Fruit fly (Drosophila melanogaster): ENCODE results near the gene ebd1.

Gene ebd1

DNA sequence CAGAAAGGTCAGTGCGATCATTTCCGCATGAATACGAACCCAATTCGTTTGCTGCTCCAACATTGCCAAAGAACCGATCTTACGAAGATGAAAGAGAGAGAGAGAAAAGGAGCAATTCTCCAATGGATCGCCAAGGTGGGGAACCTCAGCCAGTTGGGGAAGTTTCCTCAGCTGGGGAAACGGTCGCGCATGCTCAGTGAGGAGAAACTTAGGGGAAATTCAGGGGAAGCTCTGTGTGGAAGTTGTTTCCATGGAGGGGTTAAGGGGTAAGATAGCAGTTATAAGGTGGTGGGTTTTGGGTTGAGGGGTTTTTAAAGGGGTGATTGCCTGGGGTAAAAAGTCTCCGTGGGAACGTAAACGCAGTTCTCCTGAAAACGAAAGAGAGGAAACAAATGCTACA is 12.0 kb downstream of the ebd1 start:
- TF ChIP-seq CG17801 (GFP tag; optimal IDR thresholded peaks at IDR 0.05; ENCODE audit: partially characterized antibody): no peak

DNA sequence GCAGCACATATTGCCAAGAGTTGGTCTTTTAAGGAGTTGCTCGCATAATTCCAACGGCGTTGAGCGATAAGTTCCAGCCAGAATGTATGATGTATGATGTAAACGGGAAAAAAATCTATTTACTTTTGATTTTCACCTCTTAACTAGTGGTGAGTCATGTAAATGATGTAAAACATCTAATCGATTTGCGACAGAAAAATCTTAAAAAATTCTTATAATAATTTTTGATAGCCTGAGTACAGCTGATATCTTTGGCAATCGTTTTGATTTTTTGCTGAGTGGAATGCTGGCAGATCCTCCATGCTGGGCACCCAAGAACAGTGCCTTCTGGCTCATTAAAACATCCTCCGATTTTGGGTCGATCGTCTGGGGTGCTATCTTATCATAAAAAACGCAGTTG is 18.8 kb downstream of the ebd1 start:
- TF ChIP-seq CG17801 (GFP tag; optimal IDR thresholded peaks at IDR 0.05; ENCODE audit: partially characterized antibody): no peak

DNA sequence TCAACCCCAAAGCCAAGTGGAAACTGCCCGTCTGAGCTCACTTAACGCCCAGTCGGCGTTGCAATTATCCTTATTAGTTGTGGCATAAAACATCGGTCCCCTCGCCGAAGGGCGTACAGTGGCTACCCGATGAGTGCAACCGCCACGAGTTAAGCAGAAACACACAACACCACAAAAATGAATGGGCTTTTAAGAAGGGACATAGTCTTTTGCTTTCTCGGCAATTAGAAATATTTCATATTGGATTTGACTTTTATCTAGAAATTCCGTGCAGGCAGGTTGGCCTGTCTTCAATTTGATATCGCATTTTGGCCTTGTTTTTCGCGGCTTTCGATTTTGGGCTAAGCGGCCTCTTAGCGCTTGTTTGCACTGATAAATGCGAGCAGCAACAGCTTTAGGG is 21.5 kb downstream of the ebd1 start:
- TF ChIP-seq CG17801 (GFP tag; optimal IDR thresholded peaks at IDR 0.05; ENCODE audit: partially characterized antibody): no peak

DNA sequence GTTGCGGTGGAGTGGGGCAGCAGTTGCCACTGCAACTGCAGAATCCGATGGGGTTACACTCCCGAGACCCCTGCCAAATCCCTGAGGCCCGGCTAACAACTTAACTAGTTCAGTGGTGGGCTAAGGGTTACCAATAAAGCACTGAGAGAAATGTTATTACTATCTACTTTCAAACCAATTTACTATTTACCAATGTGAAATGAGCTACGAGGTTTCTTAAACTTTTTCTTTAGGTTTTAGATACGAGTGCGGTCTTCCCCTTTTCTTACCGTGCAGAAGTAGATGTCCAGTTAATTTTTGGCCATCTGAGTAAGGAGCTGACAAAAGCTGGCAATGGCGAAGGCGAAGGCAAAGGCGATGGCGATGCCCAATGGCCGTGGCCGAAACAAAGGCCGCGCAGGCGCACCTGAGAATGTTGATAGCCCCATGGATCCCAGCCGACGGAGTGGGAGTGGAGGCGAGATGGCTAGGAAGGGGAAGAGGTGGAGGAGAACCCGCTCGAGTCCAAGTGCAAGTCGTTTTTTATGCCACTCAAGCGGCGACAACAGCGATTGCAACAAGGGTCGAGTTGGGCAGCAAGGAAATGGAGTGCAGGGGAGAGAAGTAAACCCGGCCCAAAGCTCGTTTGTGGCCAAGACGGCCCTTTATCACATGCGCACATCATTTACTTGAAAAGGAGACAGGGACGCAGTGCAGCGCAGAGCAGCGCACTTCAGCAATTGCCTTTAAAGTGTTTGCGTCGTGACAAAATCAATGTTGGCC is 24.9 kb downstream of the ebd1 start:
- no peak for TF ChIP-seq CG17801 (GFP tag; optimal IDR thresholded peaks at IDR 0.05; ENCODE audit: partially characterized antibody)

DNA sequence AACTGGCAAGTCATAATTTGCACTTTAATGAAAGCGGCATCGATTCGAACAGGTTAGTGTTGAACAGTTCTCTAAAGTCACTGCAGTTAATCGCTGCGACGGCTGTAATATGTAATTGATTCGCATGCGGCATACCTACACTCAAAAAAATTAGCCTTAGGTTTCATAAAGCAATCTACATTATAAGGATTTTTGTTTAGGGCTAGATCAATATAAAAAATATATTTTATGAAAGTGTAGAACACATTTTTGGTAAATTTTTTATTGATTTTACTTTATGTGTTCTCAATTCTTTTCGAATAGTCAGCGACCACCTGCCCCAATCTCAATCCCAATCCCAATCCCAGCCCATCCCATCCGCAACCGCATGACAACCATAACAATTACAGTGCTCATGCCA is 27.1 kb downstream of the ebd1 start:
- TF ChIP-seq CG17801 (GFP tag; optimal IDR thresholded peaks at IDR 0.05; ENCODE audit: partially characterized antibody): no peak

DNA sequence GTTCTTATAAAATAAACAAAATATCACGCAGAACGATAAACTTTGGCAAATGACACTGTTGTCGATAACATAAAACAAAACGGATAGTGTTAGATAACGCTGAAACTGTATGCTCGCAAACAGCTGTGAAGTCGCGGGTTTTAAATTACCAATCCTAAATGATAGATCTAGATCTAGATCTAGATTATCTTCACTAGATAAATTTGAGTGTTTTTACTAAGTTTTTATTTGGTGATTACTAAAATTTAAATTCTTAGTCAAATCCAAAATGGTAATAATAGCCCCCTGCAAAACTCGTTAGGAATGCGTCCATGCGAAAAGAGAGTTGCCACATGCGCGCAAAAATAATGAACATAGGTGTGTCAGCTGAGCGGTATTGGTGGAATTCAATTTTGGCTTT is 31.3 kb downstream of the ebd1 start, which contains the start of the genes MED30 and Rev1:
MED30 (minus strand) TSS at position 71 of the 400 bp plus-strand sequence.
Rev1 (plus strand) TSS at position 345 of the 400 bp plus-strand sequence.
- peak; percentile 95 for TF ChIP-seq CG17801 (GFP tag; optimal IDR thresholded peaks at IDR 0.05; ENCODE audit: partially characterized antibody)

DNA sequence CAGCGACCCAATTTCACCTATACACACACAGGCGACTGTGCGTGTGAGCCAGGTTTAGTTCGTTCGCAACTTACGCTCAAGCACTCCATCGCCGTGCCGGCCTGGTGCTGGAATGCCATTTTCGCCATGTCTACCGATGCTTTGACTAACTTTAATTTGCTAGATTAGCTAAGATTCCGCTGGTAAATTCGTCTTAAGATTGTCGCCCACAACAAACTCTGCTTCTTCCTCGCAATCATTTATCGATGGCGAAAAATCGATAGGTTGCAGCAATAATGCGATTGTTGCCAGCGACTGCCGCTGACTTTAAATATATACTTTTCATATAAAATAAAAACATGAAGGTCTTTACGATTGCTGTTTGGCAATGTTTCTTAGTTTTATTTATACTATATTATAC is 32.7 kb downstream of the ebd1 start, which contains the start of gene CG3402:
CG3402 (minus strand) TSS at position 245 of the 400 bp plus-strand sequence.
- TF ChIP-seq CG17801 (GFP tag; optimal IDR thresholded peaks at IDR 0.05; ENCODE audit: partially characterized antibody): no peak

DNA sequence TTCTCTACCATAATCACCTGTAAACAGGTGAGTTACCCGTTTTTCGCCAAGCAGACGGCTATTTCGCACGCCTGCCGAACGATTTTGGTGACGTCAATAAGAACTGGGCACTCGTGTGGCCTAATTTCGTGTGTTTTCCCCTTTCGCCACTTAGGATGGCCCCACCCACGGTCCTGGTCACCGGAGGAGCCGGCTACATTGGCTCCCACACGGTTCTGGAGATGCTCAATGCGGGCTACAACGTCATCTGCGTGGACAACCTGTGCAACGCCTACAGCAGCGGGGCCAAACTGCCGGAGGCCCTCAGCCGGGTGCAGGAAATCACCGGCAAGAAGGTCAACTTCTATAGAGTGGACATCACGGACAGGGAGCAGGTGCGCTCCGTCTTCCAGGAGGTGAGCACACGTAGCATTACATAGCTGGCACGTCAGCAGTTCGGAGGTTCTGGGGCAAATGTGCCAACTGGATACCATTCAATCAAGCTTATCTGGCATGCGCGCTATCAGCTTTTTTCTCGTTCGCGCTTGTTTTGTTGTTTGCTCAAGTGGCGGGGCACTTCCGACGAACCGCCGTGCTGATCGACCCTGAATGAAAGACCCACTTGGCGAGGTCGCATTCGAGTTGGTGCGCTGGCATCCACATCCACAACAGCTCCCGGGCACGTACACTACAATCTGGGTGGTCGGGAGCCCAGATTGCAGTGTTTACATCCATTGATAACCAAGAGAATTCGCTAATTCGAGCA is 36.2 kb downstream of the ebd1 start:
- no peak for TF ChIP-seq CG17801 (GFP tag; optimal IDR thresholded peaks at IDR 0.05; ENCODE audit: partially characterized antibody)

DNA sequence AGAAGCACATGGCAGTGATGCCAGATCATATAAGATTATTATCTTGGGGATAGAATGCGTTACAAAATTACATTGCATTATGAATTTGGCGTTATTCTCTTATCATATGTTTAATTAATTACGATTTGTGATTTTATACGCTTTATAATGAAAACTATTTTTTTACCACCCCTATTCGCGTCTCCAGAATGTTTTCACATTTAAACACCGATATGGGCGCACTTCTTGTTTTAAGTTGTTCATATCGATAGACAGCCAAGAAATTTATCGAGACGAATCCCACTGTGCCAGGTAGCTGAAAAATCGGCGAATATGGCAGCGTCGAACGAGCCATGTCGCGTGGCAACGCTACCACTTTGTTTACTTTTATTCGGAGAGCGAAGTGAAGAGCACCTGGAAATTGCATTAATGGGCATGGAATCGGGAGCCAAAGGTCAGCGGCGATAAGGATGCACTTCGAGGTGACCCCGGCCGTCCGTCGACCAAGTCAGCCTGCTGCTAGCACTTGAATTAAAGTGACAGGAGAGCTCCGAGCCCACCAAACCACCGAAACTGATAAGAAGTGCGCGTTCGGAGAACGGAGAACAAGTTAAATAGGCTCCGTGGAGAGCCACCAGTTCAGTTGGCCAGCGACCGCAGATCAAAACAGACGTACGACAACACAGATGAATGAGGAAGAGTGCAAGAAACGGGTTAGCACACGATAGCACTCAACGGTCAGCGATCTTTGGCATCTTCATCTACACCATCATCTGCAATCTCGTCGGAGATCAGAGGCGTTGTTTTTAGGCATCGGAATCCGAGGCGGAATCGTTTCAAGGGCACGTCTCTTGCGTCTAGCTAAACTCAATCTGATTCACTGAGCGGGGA is 37.0 kb downstream of the ebd1 start, which contains the start of gene Gale:
Gale (plus strand) TSS at position 401 of the 870 bp plus-strand sequence.
- TF ChIP-seq CG17801 (GFP tag; optimal IDR thresholded peaks at IDR 0.05; ENCODE audit: partially characterized antibody): no peak

DNA sequence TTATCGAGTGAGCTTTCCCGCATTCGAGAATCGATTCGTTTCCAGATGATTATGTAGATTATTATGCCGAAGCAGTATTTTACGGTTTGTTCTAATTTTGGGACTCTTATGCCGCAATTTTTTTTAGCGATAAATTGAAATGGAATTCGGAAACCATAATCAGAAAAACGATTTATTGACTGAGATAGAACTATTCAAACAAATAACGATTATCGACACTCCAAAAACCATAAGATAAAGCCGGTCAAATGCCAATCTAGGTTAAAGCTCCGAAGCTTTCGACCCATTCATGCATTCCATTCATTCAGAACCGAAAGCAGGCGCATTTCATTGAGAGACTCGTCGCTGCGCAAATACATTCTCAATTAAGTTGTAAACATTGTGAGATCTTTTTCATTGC is 37.8 kb downstream of the ebd1 start:
- TF ChIP-seq CG17801 (GFP tag; optimal IDR thresholded peaks at IDR 0.05; ENCODE audit: partially characterized antibody): no peak

DNA sequence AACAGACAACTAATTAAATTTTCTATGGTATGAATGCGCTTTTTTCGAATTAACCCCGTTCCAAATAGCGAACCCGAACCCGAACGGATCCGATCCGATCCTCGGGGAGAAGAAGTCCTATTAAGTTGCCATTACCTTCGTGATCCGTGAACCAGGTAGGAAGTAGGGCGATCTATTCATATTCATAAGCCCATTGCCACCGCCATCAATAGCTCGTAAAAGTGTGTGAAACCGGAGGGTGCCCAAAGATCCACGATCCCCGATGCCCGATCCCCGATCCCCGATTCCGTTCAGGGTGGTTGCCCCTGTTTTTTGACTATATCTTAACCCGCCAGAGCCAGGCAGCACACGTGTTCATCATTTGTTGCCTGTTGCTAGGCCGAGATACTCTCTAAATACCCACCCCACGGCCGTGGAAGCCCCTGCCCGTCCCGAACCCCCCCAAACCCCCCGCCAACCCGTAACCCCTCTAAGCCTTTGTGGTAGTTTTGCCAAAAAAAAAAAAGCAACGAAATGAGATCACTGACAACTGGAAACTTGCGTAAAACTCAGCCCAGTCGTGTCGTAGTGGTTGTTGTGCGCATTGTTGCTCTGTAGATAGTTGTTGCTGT is 39.8 kb downstream of the ebd1 start:
- TF ChIP-seq CG17801 (GFP tag; optimal IDR thresholded peaks at IDR 0.05; ENCODE audit: partially characterized antibody): no peak

DNA sequence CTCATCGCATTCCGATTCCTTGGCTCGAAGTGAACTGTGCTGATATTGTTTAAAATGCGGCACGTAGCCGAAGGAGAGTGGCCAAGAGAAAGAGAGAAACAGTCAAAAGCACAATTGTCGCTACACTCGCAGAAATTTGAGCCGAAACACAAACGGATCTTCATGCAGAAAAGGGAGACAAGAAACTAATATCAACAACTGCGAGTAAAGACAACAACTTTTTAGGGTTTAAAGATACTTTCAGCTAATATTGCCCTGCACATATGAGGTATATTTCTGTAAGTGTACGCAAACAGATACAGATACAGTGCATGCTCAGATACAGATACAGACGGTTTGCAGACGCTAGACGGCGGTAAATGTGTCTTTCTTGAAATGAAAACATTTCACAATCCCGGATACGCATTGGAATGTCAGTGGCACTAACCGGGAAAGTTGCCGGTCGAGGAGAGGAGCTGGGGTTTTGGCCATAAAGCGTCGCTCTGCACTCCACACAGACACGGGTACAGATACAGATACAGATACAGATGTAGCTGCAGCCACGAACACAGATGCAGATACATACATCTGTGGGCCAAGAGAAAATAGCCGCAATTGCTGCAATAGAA is 41.1 kb downstream of the ebd1 start:
- peak; percentile 9 for TF ChIP-seq CG17801 (GFP tag; optimal IDR thresholded peaks at IDR 0.05; ENCODE audit: partially characterized antibody)

DNA sequence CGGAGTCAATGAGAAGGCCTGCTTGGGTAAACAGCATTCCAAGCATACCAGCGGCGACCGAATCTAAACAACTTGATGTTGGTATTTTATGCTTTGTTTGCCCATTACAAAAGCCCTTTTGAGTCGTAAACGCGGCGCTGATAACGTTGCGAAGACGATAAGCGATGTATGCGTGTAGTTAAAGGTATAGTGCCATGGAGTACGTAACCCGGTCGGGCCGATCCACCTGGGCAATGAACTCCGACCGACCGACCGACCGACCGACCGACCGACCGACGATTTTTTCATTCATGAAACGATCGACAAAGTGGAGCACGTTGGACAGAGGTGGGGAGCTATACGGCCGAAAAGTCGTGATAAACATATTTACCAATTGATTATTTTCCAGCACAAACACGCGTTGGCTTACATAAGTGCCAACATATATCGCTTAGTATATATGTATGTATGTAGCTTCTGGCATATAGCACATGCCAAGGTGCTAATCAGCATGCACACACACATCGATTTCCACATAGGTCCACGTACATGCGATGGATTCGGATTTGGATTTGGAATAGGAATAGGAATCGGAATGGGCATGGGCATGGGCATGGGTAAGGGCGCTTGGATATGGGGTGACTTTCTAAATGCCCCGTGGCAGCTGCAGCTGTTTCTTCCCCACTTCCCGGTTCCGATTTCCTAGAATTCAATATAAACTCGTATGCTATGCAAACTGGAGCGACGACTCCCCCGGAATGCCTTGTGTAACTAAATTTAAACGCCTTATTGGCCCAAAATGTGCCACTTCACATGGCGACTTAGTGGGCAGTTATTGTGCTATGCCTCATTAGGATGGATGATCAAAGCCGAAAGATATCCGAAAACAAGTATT is 42.2 kb downstream of the ebd1 start:
- no peak for TF ChIP-seq CG17801 (GFP tag; optimal IDR thresholded peaks at IDR 0.05; ENCODE audit: partially characterized antibody)
